Worm (Caenorhabditis elegans) whole organism, L2 larva: Measurements from ENCODE around the gene hrg-1.

Experiments
- C34F6.9 ChIP-seq: fragments of 150-350 bp; optimal IDR thresholded peaks from 2 replicates; lab custom pipeline; 2014; ENCODE audit warnings: missing biosample characterization, missing genetic modification characterization
- F13H6.1 ChIP-seq: sonication (generic microtip); optimal IDR thresholded peaks from 2 replicates; lab custom pipeline; 2016; ENCODE audit warnings: missing genetic modification characterization, missing compliant biosample characterization
- R02D3.7 ChIP-seq: fragments of 150-350 bp; optimal IDR thresholded peaks from 2 replicates; lab custom pipeline; 2014; ENCODE audit warnings: missing biosample characterization, missing genetic modification characterization
- ZK546.5 ChIP-seq: sonication (generic microtip); optimal IDR thresholded peaks from 2 replicates; lab custom pipeline; 2017; ENCODE audit warnings: missing biosample characterization, missing genetic modification characterization
- alr-1 ChIP-seq: fragments of 150-350 bp; optimal IDR thresholded peaks from 2 replicates; lab custom pipeline; 2014; ENCODE audit warnings: missing biosample characterization, missing genetic modification characterization
- ama-1 ChIP-seq: fragments of 150-350 bp; optimal IDR thresholded peaks from 2 replicates; lab custom pipeline; 2018; ENCODE audit warnings: inconsistent platforms
- blmp-1 ChIP-seq: sonication (generic microtip); optimal IDR thresholded peaks from 2 replicates; lab custom pipeline; 2017; ENCODE audit warnings: missing genetic modification characterization, mild to moderate bottlenecking, missing compliant biosample characterization, antibody characterized with exemption, moderate library complexity; ENCODE audit not compliant: insufficient read depth
- ceh-16 ChIP-seq: fragments of 150-350 bp; optimal IDR thresholded peaks from 2 replicates; lab custom pipeline; 2014; ENCODE audit warnings: missing biosample characterization, missing genetic modification characterization
- crh-2 ChIP-seq: sonication (generic microtip); optimal IDR thresholded peaks from 2 replicates; lab custom pipeline; 2017; ENCODE audit warnings: missing biosample characterization, missing genetic modification characterization
- egl-27 ChIP-seq: sonication (generic microtip); optimal IDR thresholded peaks from 3 replicates; lab custom pipeline; 2017; ENCODE audit warnings: missing biosample characterization, missing genetic modification reagents, missing genetic modification characterization
- elt-1 ChIP-seq: fragments of 150-350 bp; optimal IDR thresholded peaks from 2 replicates; lab custom pipeline; 2014; ENCODE audit warnings: missing biosample characterization, missing genetic modification characterization
- fos-1 ChIP-seq: fragments of 150-350 bp; optimal IDR thresholded peaks from 2 replicates; lab custom pipeline; 2014; ENCODE audit warnings: missing biosample characterization, missing genetic modification characterization
- gmeb-1 ChIP-seq: fragments of 150-350 bp; optimal IDR thresholded peaks from 2 replicates; lab custom pipeline; 2014; ENCODE audit warnings: missing biosample characterization, missing genetic modification characterization
- lin-39 ChIP-seq: fragments of 150-350 bp; optimal IDR thresholded peaks from 2 replicates; lab custom pipeline; 2014; ENCODE audit warnings: missing biosample characterization, missing genetic modification reagents, missing genetic modification characterization
- mdl-1 ChIP-seq, 2 experiments: fragments of 150-350 bp in 1 of 2; sonication (generic microtip) in 1 of 2; optimal IDR thresholded peaks; 2 replicates each; lab custom pipeline; 2017; ENCODE audit warnings: missing biosample characterization in 2 of 2, missing genetic modification characterization in 2 of 2
- nhr-10 ChIP-seq: sonication (generic microtip); optimal IDR thresholded peaks from 2 replicates; lab custom pipeline; 2017; ENCODE audit warnings: missing biosample characterization, missing genetic modification characterization
- nhr-11 ChIP-seq: fragments of 150-350 bp; optimal IDR thresholded peaks from 2 replicates; lab custom pipeline; 2014; ENCODE audit warnings: missing biosample characterization, missing genetic modification characterization
- nhr-129 ChIP-seq: fragments of 150-350 bp; optimal IDR thresholded peaks from 2 replicates; lab custom pipeline; 2014; ENCODE audit warnings: missing biosample characterization, missing genetic modification characterization
- nhr-23 ChIP-seq: fragments of 150-350 bp; optimal IDR thresholded peaks from 2 replicates; lab custom pipeline; 2014; ENCODE audit warnings: missing biosample characterization, missing genetic modification reagents, missing genetic modification characterization
- nhr-237 ChIP-seq: fragments of 150-350 bp; optimal IDR thresholded peaks from 2 replicates; lab custom pipeline; 2014; ENCODE audit warnings: missing biosample characterization, missing genetic modification characterization
- nhr-25 ChIP-seq: fragments of 150-350 bp; sonication (generic microtip); optimal IDR thresholded peaks from 3 replicates; lab custom pipeline; 2014; ENCODE audit warnings: missing biosample characterization, missing genetic modification characterization
- nhr-6 ChIP-seq: fragments of 150-350 bp; optimal IDR thresholded peaks from 2 replicates; lab custom pipeline; 2014; ENCODE audit warnings: missing biosample characterization, missing genetic modification characterization
- nhr-77 ChIP-seq: fragments of 150-350 bp; optimal IDR thresholded peaks from 2 replicates; lab custom pipeline; 2014; ENCODE audit warnings: missing biosample characterization, missing genetic modification characterization
- peb-1 ChIP-seq: fragments of 150-350 bp; optimal IDR thresholded peaks from 2 replicates; lab custom pipeline; 2014; ENCODE audit warnings: missing biosample characterization, missing genetic modification characterization
- sem-4 ChIP-seq: fragments of 150-350 bp; optimal IDR thresholded peaks from 2 replicates; lab custom pipeline; 2014; ENCODE audit warnings: missing biosample characterization, missing genetic modification reagents, missing genetic modification characterization
- sma-9 ChIP-seq, 2 experiments: fragments of 150-350 bp in 1 of 2; sonication (generic microtip) in 1 of 2; optimal IDR thresholded peaks; 2 replicates each; lab custom pipeline; 2014 to 2016; ENCODE audit warnings: missing genetic modification characterization in 2 of 2, mild to moderate bottlenecking in 1 of 2, missing biosample characterization in 1 of 2, missing compliant biosample characterization in 1 of 2, missing genetic modification reagents in 1 of 2, moderate library complexity in 1 of 2
- snpc-4 ChIP-seq: fragments of 150-350 bp; optimal IDR thresholded peaks from 2 replicates; lab custom pipeline; 2014; ENCODE audit warnings: missing biosample characterization, missing genetic modification characterization
- unc-39 ChIP-seq: fragments of 150-350 bp; optimal IDR thresholded peaks from 2 replicates; lab custom pipeline; 2014; ENCODE audit warnings: missing biosample characterization, missing genetic modification characterization
- unc-55 ChIP-seq: fragments of 150-350 bp; sonication (generic microtip); optimal IDR thresholded peaks from 3 replicates; lab custom pipeline; 2014; ENCODE audit warnings: missing biosample characterization, missing genetic modification reagents, missing genetic modification characterization
- unc-62 ChIP-seq: fragments of 150-350 bp; optimal IDR thresholded peaks from 2 replicates; lab custom pipeline; 2014; ENCODE audit warnings: missing biosample characterization, missing genetic modification reagents, missing genetic modification characterization
- ztf-4 ChIP-seq: fragments of 150-350 bp; optimal IDR thresholded peaks from 2 replicates; lab custom pipeline; 2014; ENCODE audit warnings: missing biosample characterization, missing genetic modification characterization

Gene hrg-1

ce11 chrX:3969353-3969752 is 46.7 kb downstream of the hrg-1 start:
- TF ChIP-seq ZK546.5 (tag; lab: Kevin White, UChicago) (no peak), nhr-129 (tag; lab: Kevin White, UChicago) (peak; percentile 49), nhr-6 (tag; lab: Kevin White, UChicago) (no peak), C34F6.9 (tag; lab: Kevin White, UChicago) (no peak), R02D3.7 (tag; lab: Kevin White, UChicago) (no peak), unc-62 (GFP tag; lab: Kevin White, UChicago) (no peak), sma-9 (GFP tag; optimal IDR thresholded peaks at IDR 0.05; lab: Kevin White, UChicago) (peak; percentile 18), sma-9 (tag; optimal IDR thresholded peaks at IDR 0.05; lab: Kevin White, UChicago) (no peak), crh-2 (tag; lab: Kevin White, UChicago) (peak; percentile 25), fos-1 (tag; lab: Kevin White, UChicago) (no peak)

ce11 chrX:3968209-3968960 is 47.6 kb downstream of the hrg-1 start, which contains the start of gene C16B8.3:
C16B8.3 (minus strand) TSS chrX:3968634.
- TF ChIP-seq nhr-11 (tag; lab: Kevin White, UChicago) (no peak), ama-1 (lab: Kevin White, UChicago) (no peak), egl-27 (tag; lab: Kevin White, UChicago) (no peak), unc-39 (tag; lab: Kevin White, UChicago) (no peak), sem-4 (tag; lab: Kevin White, UChicago) (no peak), elt-1 (tag; lab: Kevin White, UChicago) (no peak), ceh-16 (no peak), nhr-6 (tag; lab: Kevin White, UChicago) (no peak), lin-39 (tag; lab: Kevin White, UChicago) (no peak), ztf-4 (tag; lab: Kevin White, UChicago) (no peak), gmeb-1 (tag; lab: Kevin White, UChicago) (peak; percentile 37), nhr-237 (tag; lab: Kevin White, UChicago) (no peak), fos-1 (tag; lab: Kevin White, UChicago) (peak; percentile 67), peb-1 (tag; lab: Kevin White, UChicago) (no peak), nhr-25 (tag; lab: Kevin White, UChicago) (no peak), mdl-1 (tag; optimal IDR thresholded peaks at IDR 0.05; lab: Kevin White, UChicago) (peak in 1 of 2 experiments; percentile 11), nhr-77 (no peak), F13H6.1 (peak; percentile 2), crh-2 (tag; lab: Kevin White, UChicago) (peak; percentile 61), R02D3.7 (tag; lab: Kevin White, UChicago) (no peak), snpc-4 (tag; lab: Kevin White, UChicago) (no peak), sma-9 (GFP tag; optimal IDR thresholded peaks at IDR 0.05; lab: Kevin White, UChicago) (peak; percentile 27), sma-9 (tag; optimal IDR thresholded peaks at IDR 0.05; lab: Kevin White, UChicago) (no peak), nhr-129 (tag; lab: Kevin White, UChicago) (no peak)
- TF ChIP-seq, all 48 proteins: peak for 6

ce11 chrX:3966332-3966731 is 49.7 kb downstream of the hrg-1 start, which contains the start of gene C16B8.2:
C16B8.2 (minus strand) TSS chrX:3966432.
- TF ChIP-seq ZK546.5 (tag; lab: Kevin White, UChicago) (no peak), alr-1 (tag; lab: Kevin White, UChicago) (no peak), unc-39 (tag; lab: Kevin White, UChicago) (no peak), ceh-16 (no peak), nhr-77 (no peak), nhr-23 (tag; lab: Kevin White, UChicago) (no peak), fos-1 (tag; lab: Kevin White, UChicago) (no peak), lin-39 (tag; lab: Kevin White, UChicago) (no peak), crh-2 (tag; lab: Kevin White, UChicago) (no peak), nhr-11 (tag; lab: Kevin White, UChicago) (no peak), gmeb-1 (tag; lab: Kevin White, UChicago) (no peak), blmp-1 (no peak)
- TF ChIP-seq, all 48 proteins: peak for 0

ce11 chrX:3960345-3960744 is 55.7 kb downstream of the hrg-1 start:
- TF ChIP-seq unc-55 (GFP tag; lab: Kevin White, UChicago): peak; percentile 16
- no peak for TF ChIP-seq nhr-25 (tag; lab: Kevin White, UChicago)
- TF ChIP-seq F13H6.1: no peak
- TF ChIP-seq nhr-10 (tag; lab: Kevin White, UChicago): no peak
